Fruit fly (Drosophila melanogaster): Measurements from ENCODE around the gene H15.

H15 gene

dm6 chr2L:5446202-5446601, 42.1 kb downstream of the H15 start:
- TF ChIP-seq CG17801 (GFP tag; optimal IDR thresholded peaks at IDR 0.05; ENCODE audit: partially characterized antibody) = no peak

dm6 chr2L:5447241-5447640, 43.2 kb downstream of the H15 start:
- no peak for TF ChIP-seq CG17801 (GFP tag; optimal IDR thresholded peaks at IDR 0.05; ENCODE audit: partially characterized antibody)

dm6 chr2L:5448148-5448547, 44.1 kb downstream of the H15 start:
- TF ChIP-seq CG17801 (GFP tag; optimal IDR thresholded peaks at IDR 0.05; ENCODE audit: partially characterized antibody) = no peak

dm6 chr2L:5453077-5453476, 49.0 kb downstream of the H15 start:
- no peak for TF ChIP-seq CG17801 (GFP tag; optimal IDR thresholded peaks at IDR 0.05; ENCODE audit: partially characterized antibody)

- no peak for TF ChIP-seq CG17801 (GFP tag; optimal IDR thresholded peaks at IDR 0.05; ENCODE audit: partially characterized antibody)
Measured at dm6 chr2L:5459740-5460287, 55.7 kb downstream of the H15 start.

dm6 chr2L:5460907-5461723, 57.0 kb downstream of the H15 start, which contains the start of gene mid:
TSS of gene mid (plus strand) at chr2L:5461639.
- no peak for TF ChIP-seq CG17801 (GFP tag; optimal IDR thresholded peaks at IDR 0.05; ENCODE audit: partially characterized antibody)

- peak; percentile 76 for TF ChIP-seq CG17801 (GFP tag; optimal IDR thresholded peaks at IDR 0.05; ENCODE audit: partially characterized antibody)
Measured at dm6 chr2L:5463029-5463428, 58.9 kb downstream of the H15 start.
